Fruit fly (Drosophila melanogaster) whole organism, embryonic: ENCODE data around the gene fliI.

Experiments used
- Abd-B ChIP-seq: fragments of 200-800 bp; sonication (Bioruptor generic); optimal IDR thresholded peaks from 2 replicates; lab custom pipeline; 2018; ENCODE audit warnings: missing biosample characterization, mild to moderate bottlenecking, missing genetic modification characterization, moderate library complexity
- Atf-2 ChIP-seq: fragments of 200-800 bp; sonication (Bioruptor generic); optimal IDR thresholded peaks from 2 replicates; lab custom pipeline; 2016; ENCODE audit warnings: missing biosample characterization, missing genetic modification characterization
- CG10147 ChIP-seq: fragments of 200-800 bp; sonication (Bioruptor generic); optimal IDR thresholded peaks from 2 replicates; lab custom pipeline; 2019; ENCODE audit warnings: missing biosample characterization, mild to moderate bottlenecking, missing genetic modification characterization, moderate library complexity
- CG10565 ChIP-seq: fragments of 200-800 bp; sonication (Bioruptor generic); optimal IDR thresholded peaks from 3 replicates; lab custom pipeline; 2016; ENCODE audit warnings: missing biosample characterization, mild to moderate bottlenecking, missing genetic modification characterization
- CG10654 ChIP-seq: fragments of 200-800 bp; sonication (Bioruptor generic); optimal IDR thresholded peaks from 2 replicates; lab custom pipeline; 2016; ENCODE audit warnings: missing biosample characterization, missing genetic modification characterization
- CG12155 ChIP-seq: fragments of 200-800 bp; sonication (Bioruptor generic); optimal IDR thresholded peaks from 3 replicates; lab custom pipeline; 2016; ENCODE audit warnings: missing biosample characterization, missing genetic modification characterization
- CG12942 ChIP-seq: fragments of 200-800 bp; sonication (Bioruptor generic); optimal IDR thresholded peaks from 3 replicates; lab custom pipeline; 2016; ENCODE audit warnings: missing biosample characterization, missing genetic modification characterization
- CG17359 ChIP-seq: fragments of 200-800 bp; sonication (Bioruptor generic); optimal IDR thresholded peaks from 3 replicates; lab custom pipeline; 2018; ENCODE audit warnings: missing biosample characterization, mild to moderate bottlenecking, missing genetic modification characterization, moderate library complexity
- CG2202 ChIP-seq: fragments of 200-800 bp; sonication (Bioruptor generic); optimal IDR thresholded peaks from 2 replicates; lab custom pipeline; 2018; ENCODE audit warnings: missing biosample characterization, mild to moderate bottlenecking, missing genetic modification characterization
- CG2875 ChIP-seq: fragments of 200-800 bp; sonication (Bioruptor generic); optimal IDR thresholded peaks from 2 replicates; lab custom pipeline; 2017; ENCODE audit warnings: missing biosample characterization, mild to moderate bottlenecking, missing genetic modification characterization, missing genetic modification reagents
- CG3065 ChIP-seq: fragments of 200-800 bp; sonication (Bioruptor generic); optimal IDR thresholded peaks from 2 replicates; lab custom pipeline; 2016; ENCODE audit warnings: missing biosample characterization, missing genetic modification characterization
- CG32772 ChIP-seq: fragments of 200-800 bp; sonication (Bioruptor generic); IDR thresholded peaks from 2 replicates; pipeline ENCODE4 v1.3.6; 2022; ENCODE audit warnings: missing biosample characterization, missing genetic modification characterization
- CG33213 ChIP-seq: fragments of 200-800 bp; sonication (Bioruptor generic); optimal IDR thresholded peaks from 3 replicates; lab custom pipeline; 2016; ENCODE audit warnings: missing biosample characterization, missing genetic modification characterization
- CG4282 ChIP-seq: fragments of 200-800 bp; sonication (Bioruptor generic); optimal IDR thresholded peaks from 2 replicates; lab custom pipeline; 2016; ENCODE audit warnings: missing biosample characterization, missing genetic modification characterization
- CG4424 ChIP-seq: fragments of 200-800 bp; sonication (Bioruptor generic); optimal IDR thresholded peaks from 3 replicates; lab custom pipeline; 2016; ENCODE audit warnings: missing biosample characterization, missing genetic modification characterization
- CG6765 ChIP-seq: fragments of 200-800 bp; sonication (Bioruptor generic); optimal IDR thresholded peaks from 3 replicates; lab custom pipeline; 2017; ENCODE audit warnings: missing biosample characterization, mild to moderate bottlenecking, missing genetic modification characterization
- CG7839 ChIP-seq: fragments of 200-800 bp; sonication (Bioruptor generic); optimal IDR thresholded peaks from 3 replicates; lab custom pipeline; 2018; ENCODE audit warnings: missing biosample characterization, mild to moderate bottlenecking, missing genetic modification characterization, moderate library complexity
- CG8944 ChIP-seq: fragments of 200-800 bp; sonication (Bioruptor generic); optimal IDR thresholded peaks from 3 replicates; lab custom pipeline; 2016; ENCODE audit warnings: missing biosample characterization, missing genetic modification characterization
- CHES-1-like ChIP-seq: fragments of 200-800 bp; sonication (Bioruptor generic); optimal IDR thresholded peaks from 2 replicates; lab custom pipeline; 2016; ENCODE audit warnings: missing biosample characterization, missing genetic modification characterization
- Camta ChIP-seq: fragments of 200-800 bp; sonication (Bioruptor generic); optimal IDR thresholded peaks from 2 replicates; lab custom pipeline; 2016; ENCODE audit warnings: missing biosample characterization, missing genetic modification characterization
- CkIIα-i1 ChIP-seq: fragments of 200-800 bp; sonication (Bioruptor generic); IDR thresholded peaks from 2 replicates; pipeline ENCODE4 v1.3.6; 2022; ENCODE audit warnings: missing biosample characterization, missing genetic modification characterization
- Deaf1 ChIP-seq: fragments of 200-800 bp; optimal IDR thresholded peaks from 3 replicates; lab custom pipeline; 2019; ENCODE audit warnings: missing biosample characterization, mild to moderate bottlenecking, missing genetic modification characterization, moderate library complexity
- Dll ChIP-seq: fragments of 200-800 bp; sonication (Bioruptor generic); IDR thresholded peaks from 4 replicates; pipeline ENCODE4 v1.3.6; 2022; ENCODE audit warnings: missing biosample characterization, missing genetic modification characterization; ENCODE audit not compliant: partially characterized antibody
- E2f2 ChIP-seq: fragments of 200-800 bp; sonication (Bioruptor generic); IDR thresholded peaks from 2 replicates; pipeline ENCODE4 v1.3.6; 2022; ENCODE audit warnings: missing biosample characterization, missing genetic modification characterization
- Fer1 ChIP-seq: fragments of 200-800 bp; sonication (Bioruptor generic); optimal IDR thresholded peaks from 2 replicates; lab custom pipeline; 2017; ENCODE audit warnings: missing biosample characterization, mild to moderate bottlenecking, missing genetic modification characterization
- HHEX ChIP-seq: fragments of 200-800 bp; sonication (Bioruptor generic); optimal IDR thresholded peaks from 3 replicates; lab custom pipeline; 2017; ENCODE audit warnings: missing biosample characterization, mild to moderate bottlenecking, missing genetic modification characterization, missing genetic modification reagents
- HLH4C ChIP-seq: fragments of 200-800 bp; sonication (Bioruptor generic); IDR thresholded peaks from 3 replicates; pipeline ENCODE4 v1.3.6; 2022; ENCODE audit warnings: missing biosample characterization, missing genetic modification characterization; ENCODE audit not compliant: partially characterized antibody
- HmgZ ChIP-seq: fragments of 200-800 bp; sonication (Bioruptor generic); optimal IDR thresholded peaks from 2 replicates; lab custom pipeline; 2018; ENCODE audit warnings: missing biosample characterization, mild to moderate bottlenecking, missing genetic modification characterization
- Hr51 ChIP-seq, 2 experiments: fragments of 200-800 bp; sonication (Bioruptor generic); optimal IDR thresholded peaks; 2 replicates in 1 of 2; 3 replicates in 1 of 2; lab custom pipeline; 2016 to 2018; ENCODE audit warnings: missing biosample characterization in 2 of 2, missing genetic modification characterization in 2 of 2, mild to moderate bottlenecking in 1 of 2, moderate library complexity in 1 of 2
- Nf-YA ChIP-seq: fragments of 200-800 bp; sonication (Bioruptor generic); IDR thresholded peaks from 2 replicates; pipeline ENCODE4 v1.3.6; 2022; ENCODE audit warnings: missing biosample characterization, missing genetic modification characterization
- Opbp ChIP-seq: fragments of 200-800 bp; sonication (Bioruptor generic); IDR thresholded peaks from 3 replicates; pipeline ENCODE4 v1.3.6; 2022; ENCODE audit warnings: missing biosample characterization, missing genetic modification characterization; ENCODE audit not compliant: partially characterized antibody
- Pdp1 ChIP-seq, 2 experiments: fragments of 200-800 bp; sonication (Bioruptor generic); optimal IDR thresholded peaks; 3 replicates each; lab custom pipeline; 2016; ENCODE audit warnings: missing biosample characterization in 2 of 2, missing genetic modification characterization in 2 of 2, mild to moderate bottlenecking in 1 of 2, moderate library complexity in 1 of 2
- YL-1 ChIP-seq: fragments of 200-800 bp; sonication (Bioruptor generic); optimal IDR thresholded peaks from 3 replicates; lab custom pipeline; 2017; ENCODE audit warnings: missing biosample characterization, mild to moderate bottlenecking, missing genetic modification characterization
- ab ChIP-seq: fragments of 200-800 bp; sonication (Bioruptor generic); optimal IDR thresholded peaks from 2 replicates; lab custom pipeline; 2016; ENCODE audit warnings: missing biosample characterization, missing genetic modification characterization
- amos ChIP-seq: fragments of 200-800 bp; sonication (Bioruptor generic); IDR thresholded peaks from 2 replicates; pipeline ENCODE4 v1.3.6; 2022; ENCODE audit warnings: missing biosample characterization, missing genetic modification characterization; ENCODE audit not compliant: partially characterized antibody
- br ChIP-seq: fragments of >200 bp; optimal IDR thresholded peaks from 2 replicates; lab custom pipeline; 2017
- caup ChIP-seq: fragments of 200-800 bp; sonication (Bioruptor generic); optimal IDR thresholded peaks from 3 replicates; lab custom pipeline; 2017; ENCODE audit warnings: missing biosample characterization, mild to moderate bottlenecking, missing genetic modification characterization, moderate library complexity; ENCODE audit not compliant: severe bottlenecking
- crc ChIP-seq: fragments of 200-800 bp; sonication (Bioruptor generic); optimal IDR thresholded peaks from 2 replicates; lab custom pipeline; 2016; ENCODE audit warnings: missing biosample characterization, missing genetic modification characterization
- dm ChIP-seq: fragments of 200-800 bp; sonication (Bioruptor generic); optimal IDR thresholded peaks from 3 replicates; lab custom pipeline; 2016; ENCODE audit warnings: missing biosample characterization, missing genetic modification characterization
- exex ChIP-seq: fragments of 200-800 bp; sonication (Bioruptor generic); optimal IDR thresholded peaks from 4 replicates; lab custom pipeline; 2018; ENCODE audit warnings: missing biosample characterization, mild to moderate bottlenecking, missing genetic modification characterization, moderate library complexity
- gce ChIP-seq: fragments of 200-800 bp; sonication (Bioruptor generic); IDR thresholded peaks from 3 replicates; pipeline ENCODE4 v1.3.6; 2022; ENCODE audit warnings: missing biosample characterization, missing genetic modification characterization
- gfzf ChIP-seq: fragments of 200-800 bp; sonication (Bioruptor generic); optimal IDR thresholded peaks from 2 replicates; lab custom pipeline; 2016; ENCODE audit warnings: missing biosample characterization, mild to moderate bottlenecking, missing genetic modification characterization, moderate library complexity
- h ChIP-seq: fragments of >200 bp; optimal IDR thresholded peaks from 2 replicates; lab custom pipeline; 2017
- hbn ChIP-seq: fragments of 200-800 bp; sonication (Bioruptor generic); IDR thresholded peaks from 2 replicates; pipeline ENCODE4 v1.3.6; 2022; ENCODE audit warnings: missing biosample characterization, missing genetic modification characterization; ENCODE audit not compliant: partially characterized antibody
- lab ChIP-seq: fragments of 200-800 bp; sonication (Bioruptor generic); optimal IDR thresholded peaks from 3 replicates; lab custom pipeline; 2017; ENCODE audit warnings: missing biosample characterization, missing genetic modification characterization, mild to moderate bottlenecking, moderate library complexity, missing genetic modification reagents
- nom ChIP-seq: fragments of 200-800 bp; sonication (Bioruptor generic); optimal IDR thresholded peaks from 2 replicates; lab custom pipeline; 2017; ENCODE audit warnings: missing biosample characterization, missing genetic modification characterization, mild to moderate bottlenecking, moderate library complexity, missing genetic modification reagents
- repo ChIP-seq: fragments of 200-800 bp; sonication (Bioruptor generic); optimal IDR thresholded peaks from 2 replicates; lab custom pipeline; 2016; ENCODE audit warnings: missing biosample characterization, missing genetic modification characterization
- sens ChIP-seq: fragments of 200-800 bp; sonication (Bioruptor generic); peaks from one replicate; lab custom pipeline; 2016; ENCODE audit warnings: missing biosample characterization, missing genetic modification characterization
- unpg ChIP-seq: fragments of 200-800 bp; sonication (Bioruptor generic); optimal IDR thresholded peaks from 3 replicates; lab custom pipeline; 2018; ENCODE audit warnings: missing biosample characterization, mild to moderate bottlenecking, missing genetic modification characterization, moderate library complexity
- vfl ChIP-seq: fragments of 200-800 bp; sonication (Bioruptor generic); optimal IDR thresholded peaks from 2 replicates; lab custom pipeline; 2016; ENCODE audit warnings: missing biosample characterization, missing genetic modification characterization

fliI gene

DNA sequence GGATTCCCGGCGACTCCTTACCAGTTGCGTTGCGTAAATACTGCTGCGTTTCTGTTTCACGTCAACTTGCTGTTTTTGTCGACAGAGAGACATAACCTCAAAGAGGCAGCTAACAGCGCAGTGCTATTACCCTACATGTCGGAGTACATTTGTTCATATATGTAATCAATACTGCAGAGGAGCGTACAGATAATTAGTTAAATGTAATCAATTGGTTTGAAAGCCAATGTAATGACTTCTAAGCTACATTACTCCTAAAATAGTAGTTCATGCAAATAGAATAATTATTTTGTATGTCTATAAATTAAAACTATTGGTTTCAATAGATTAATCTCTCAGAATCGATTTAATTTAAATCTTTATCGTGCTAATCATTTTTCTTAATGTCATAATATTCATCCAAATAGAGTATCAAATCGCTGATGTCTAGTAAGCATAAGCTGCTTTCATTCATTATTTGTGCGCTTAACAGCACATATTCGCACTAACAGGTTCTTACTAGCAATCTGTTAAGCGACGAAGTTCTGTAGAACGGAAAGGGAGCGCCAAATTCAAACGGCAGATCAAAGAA lies 20.3 kb upstream of the fliI start, which contains the start of the genes SLIRP1 and anox (continued):
- TF ChIP-seq Dll (GFP tag; lab: Robert Waterston, UW), result no peak
- peak; percentile 85 for TF ChIP-seq caup
- TF ChIP-seq crc (GFP tag; lab: Kevin White, UChicago), result peak; percentile 40
- TF ChIP-seq CG10565 (GFP tag; lab: Kevin White, UChicago), result peak; percentile 28
- TF ChIP-seq nom, result peak; percentile 75
- peak; percentile 60 for TF ChIP-seq CG8944 (GFP tag; lab: Kevin White, UChicago)
- peak; percentile 83 for TF ChIP-seq Atf-2 (GFP tag; lab: Kevin White, UChicago)
- TF ChIP-seq HLH4C, result no peak
- no peak for TF ChIP-seq br (lab: Kevin White, UChicago)
- peak; percentile 79 for TF ChIP-seq exex (tag; lab: Kevin White, UChicago)
- peak; percentile 71 for TF ChIP-seq CG32772 (GFP tag; lab: Robert Waterston, UW)
- peak; percentile 80 for TF ChIP-seq HHEX (GFP tag; lab: Kevin White, UChicago)
- peak; percentile 97 for TF ChIP-seq sens (GFP tag; lab: Kevin White, UChicago)
- peak; percentile 63 for TF ChIP-seq CG2875 (GFP tag; lab: Kevin White, UChicago)
- TF ChIP-seq CHES-1-like (GFP tag; lab: Kevin White, UChicago), result peak; percentile 82
- peak; percentile 73 for TF ChIP-seq CG3065 (GFP tag; lab: Kevin White, UChicago)
- peak; percentile 91 for TF ChIP-seq Abd-B (GFP tag; lab: Kevin White, UChicago)
- TF ChIP-seq Fer1 (GFP tag; lab: Kevin White, UChicago), result peak; percentile 87
- TF ChIP-seq amos, result no peak
- peak; percentile 84 for TF ChIP-seq CG10654
- peak; percentile 77 for TF ChIP-seq dm (GFP tag; lab: Kevin White, UChicago)
- TF ChIP-seq repo, result peak; percentile 37
- no peak for TF ChIP-seq hbn
- no peak for TF ChIP-seq CG4282 (GFP tag; lab: Kevin White, UChicago)
- peak; percentile 64 for TF ChIP-seq CG2202 (tag; lab: Kevin White, UChicago)
- peak; percentile 89 for TF ChIP-seq CG4424 (GFP tag; lab: Kevin White, UChicago)
- peak; percentile 82 for TF ChIP-seq CG12942 (GFP tag; lab: Kevin White, UChicago)
- TF ChIP-seq lab (GFP tag; lab: Kevin White, UChicago), result peak; percentile 32
- peak; percentile 94 for TF ChIP-seq CG7839
- TF ChIP-seq Hr51 (GFP tag; optimal IDR thresholded peaks at IDR 0.05; lab: Kevin White, UChicago), result peak; percentile 39 to 92
- peak; percentile 69 for TF ChIP-seq vfl (GFP tag; lab: Kevin White, UChicago)
- TF ChIP-seq HmgZ, result peak; percentile 88
- peak; percentile 88 for TF ChIP-seq Camta (GFP tag; lab: Kevin White, UChicago)
- TF ChIP-seq CG17359 (tag; lab: Kevin White, UChicago), result peak; percentile 80
- peak; percentile 77 for TF ChIP-seq CG12155 (GFP tag; lab: Kevin White, UChicago)
- no peak for TF ChIP-seq Opbp
- TF ChIP-seq CkIIα-i1 (GFP tag; lab: Robert Waterston, UW), result no peak
- no peak for TF ChIP-seq ab (GFP tag; lab: Kevin White, UChicago)
- peak; percentile 45 for TF ChIP-seq CG33213 (GFP tag; lab: Kevin White, UChicago)
- peak; percentile 52 for TF ChIP-seq YL-1 (GFP tag; lab: Kevin White, UChicago)
- peak; percentile 72 for TF ChIP-seq CG6765 (GFP tag; lab: Kevin White, UChicago)
- TF ChIP-seq CG10147 (GFP tag; lab: Kevin White, UChicago), result peak; percentile 92
- TF ChIP-seq h (lab: Kevin White, UChicago), result no peak
- TF ChIP-seq E2f2, result peak; percentile 74
- no peak; the same call in 2 of the 3 replicates for TF ChIP-seq gce (GFP tag; lab: Robert Waterston, UW)
- peak; percentile 82 to 97 for TF ChIP-seq Pdp1 (GFP tag; optimal IDR thresholded peaks at IDR 0.05; lab: Kevin White, UChicago)
- 0 out of 2 replicates have a peak, but pooled peaks have one; percentile 40 for TF ChIP-seq Nf-YA
- peak; percentile 89 for TF ChIP-seq unpg (GFP tag; lab: Kevin White, UChicago)
- TF ChIP-seq Deaf1 (tag; lab: Kevin White, UChicago), result peak; percentile 74
- TF ChIP-seq gfzf (GFP tag; lab: Kevin White, UChicago), result no peak
